Worm (Caenorhabditis elegans): ENCODE data around the gene T04C12.7.

Gene T04C12.7

DNA sequence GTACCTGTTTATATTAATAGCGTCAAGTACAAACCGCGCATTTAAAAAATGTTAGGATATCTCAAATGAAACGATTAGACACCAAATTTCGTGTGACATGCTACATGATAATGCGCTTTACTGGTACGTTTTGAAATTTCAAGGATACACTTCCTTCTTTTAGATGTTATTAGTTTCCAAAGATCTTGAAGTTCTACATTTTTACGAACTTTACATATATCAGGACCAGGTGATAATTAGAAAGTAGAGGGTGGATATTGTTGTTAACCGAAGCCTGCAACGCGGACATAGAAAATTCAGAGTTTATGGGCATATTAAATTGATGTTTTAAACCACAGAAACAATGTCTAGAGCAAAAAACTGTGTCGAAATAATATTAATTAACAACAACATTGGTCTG is 40.7 kb upstream of the T04C12.7 start:
- TF ChIP-seq nhr-237 (tag; optimal IDR thresholded peaks at IDR 0.05) = no peak
- TF ChIP-seq ztf-4 (tag; optimal IDR thresholded peaks at IDR 0.05) = no peak
- no peak for TF ChIP-seq hmg-11 (tag; optimal IDR thresholded peaks at IDR 0.05)
- TF ChIP-seq nhr-12 (tag; optimal IDR thresholded peaks at IDR 0.05) = no peak
- TF ChIP-seq nhr-28 (tag; optimal IDR thresholded peaks at IDR 0.05) = no peak
- no peak for TF ChIP-seq ceh-9 (tag; optimal IDR thresholded peaks at IDR 0.05)
- TF ChIP-seq nhr-25 (tag; optimal IDR thresholded peaks at IDR 0.05) = no peak

- TF ChIP-seq pqm-1 (tag; optimal IDR thresholded peaks at IDR 0.05) = no peak
- TF ChIP-seq nhr-76 (tag; optimal IDR thresholded peaks at IDR 0.05) = no peak
- TF ChIP-seq ztf-11 (tag; optimal IDR thresholded peaks at IDR 0.05) = no peak
- no peak for TF ChIP-seq unc-62 (GFP tag; optimal IDR thresholded peaks at IDR 0.05)
- no peak for TF ChIP-seq lin-39 (tag; optimal IDR thresholded peaks at IDR 0.05)
- no peak for TF ChIP-seq fos-1 (tag; optimal IDR thresholded peaks at IDR 0.05)
- no peak for TF ChIP-seq ceh-9 (tag; optimal IDR thresholded peaks at IDR 0.05)
- no peak for TF ChIP-seq ama-1 (optimal IDR thresholded peaks at IDR 0.05)
- TF ChIP-seq nhr-237 (tag; optimal IDR thresholded peaks at IDR 0.05) = no peak
- TF ChIP-seq nhr-67 (tag; optimal IDR thresholded peaks at IDR 0.05) = no peak
- TF ChIP-seq nhr-12 (tag; optimal IDR thresholded peaks at IDR 0.05) = no peak
- TF ChIP-seq zag-1 (tag; optimal IDR thresholded peaks at IDR 0.05) = no peak
- TF ChIP-seq lsy-12 (tag; optimal IDR thresholded peaks at IDR 0.05) = no peak
- TF ChIP-seq mdl-1 (tag; optimal IDR thresholded peaks at IDR 0.05) = no peak
- no peak for TF ChIP-seq aly-2 (tag; optimal IDR thresholded peaks at IDR 0.05)
- no peak for TF ChIP-seq nhr-25 (tag; optimal IDR thresholded peaks at IDR 0.05)
These were observed 39.2 kb upstream of the T04C12.7 start for ce11 chrV:11014758-11015157.

DNA sequence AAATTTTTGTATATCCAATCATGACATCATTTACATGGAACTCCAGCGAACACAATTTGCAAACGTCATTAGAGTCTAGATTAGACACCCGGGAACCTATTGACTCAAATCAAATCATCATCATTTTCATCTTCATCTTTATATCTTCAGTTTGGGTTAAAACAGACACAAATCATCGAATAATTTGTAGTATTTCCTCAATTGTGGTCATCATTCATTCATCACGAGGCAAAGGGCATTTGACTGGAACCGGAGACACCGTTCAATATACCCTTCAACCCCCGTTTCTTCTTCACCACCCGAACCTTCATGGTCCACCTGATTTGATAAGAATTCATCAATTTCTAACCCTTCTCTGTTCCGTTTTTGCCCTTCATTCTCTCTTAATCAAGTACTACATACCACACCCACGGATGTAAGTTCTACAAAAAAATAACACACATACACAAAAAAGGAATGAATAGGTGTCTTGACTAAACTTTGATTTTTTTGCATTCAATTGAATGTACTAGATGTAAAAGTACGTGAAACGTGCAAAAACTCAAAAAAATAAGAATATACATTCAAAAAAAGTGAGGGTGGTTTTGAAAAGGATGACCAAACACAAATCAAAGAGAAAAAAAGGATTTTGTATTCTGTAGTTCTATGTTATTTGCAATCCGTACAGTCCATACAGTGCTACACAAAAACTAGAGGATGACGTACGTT is 36.9 kb upstream of the T04C12.7 start:
- TF ChIP-seq nhr-28 (tag; optimal IDR thresholded peaks at IDR 0.05) (no peak), lin-39 (tag; optimal IDR thresholded peaks at IDR 0.05) (no peak), hmg-11 (tag; optimal IDR thresholded peaks at IDR 0.05) (no peak), lsy-12 (tag; optimal IDR thresholded peaks at IDR 0.05) (no peak), ztf-4 (tag; optimal IDR thresholded peaks at IDR 0.05) (no peak), snpc-4 (tag; optimal IDR thresholded peaks at IDR 0.05) (no peak), zag-1 (tag; optimal IDR thresholded peaks at IDR 0.05) (no peak), daf-12 (tag; optimal IDR thresholded peaks at IDR 0.05) (no peak), fos-1 (tag; optimal IDR thresholded peaks at IDR 0.05) (no peak), nhr-237 (tag; optimal IDR thresholded peaks at IDR 0.05) (no peak), pqm-1 (tag; optimal IDR thresholded peaks at IDR 0.05) (no peak), lin-15B (tag; optimal IDR thresholded peaks at IDR 0.05) (no peak), mdl-1 (tag; optimal IDR thresholded peaks at IDR 0.05) (no peak)

DNA sequence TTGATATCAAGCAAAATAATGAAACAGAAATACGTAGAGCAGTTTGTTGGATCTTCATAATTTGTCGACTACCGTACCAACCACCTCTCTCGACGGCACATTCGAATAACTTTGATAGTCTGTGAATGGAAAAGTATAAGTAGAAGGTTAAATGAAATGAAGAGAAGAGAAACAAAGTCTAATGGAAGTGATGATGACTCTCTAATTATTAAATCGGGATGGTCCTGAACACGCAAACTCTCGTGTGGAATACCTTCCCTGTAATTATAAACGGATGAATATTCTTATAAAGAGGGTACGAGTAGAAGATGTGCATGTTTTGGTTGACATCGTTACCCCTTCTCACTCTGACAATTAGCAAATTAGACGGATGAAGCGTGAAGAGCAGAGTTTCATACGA is 31.1 kb upstream of the T04C12.7 start, which contains the start of the genes C13G3.12 and hot-6:
Gene C13G3.12 (minus strand): TSS at position 101 of the 400 bp plus-strand sequence.
Gene hot-6 (minus strand): TSS at position 121 of the 400 bp plus-strand sequence.
- TF ChIP-seq mml-1 (tag; optimal IDR thresholded peaks at IDR 0.05) (no peak), eor-1 (tag; optimal IDR thresholded peaks at IDR 0.05) (no peak), hmg-11 (tag; optimal IDR thresholded peaks at IDR 0.05) (no peak), unc-62 (GFP tag; optimal IDR thresholded peaks at IDR 0.05) (no peak), lin-15B (tag; optimal IDR thresholded peaks at IDR 0.05) (no peak), ama-1 (optimal IDR thresholded peaks at IDR 0.05) (no peak), nhr-28 (tag; optimal IDR thresholded peaks at IDR 0.05) (no peak), lin-39 (tag; optimal IDR thresholded peaks at IDR 0.05) (no peak), mdl-1 (tag; optimal IDR thresholded peaks at IDR 0.05) (no peak), pha-4 (tag; optimal IDR thresholded peaks at IDR 0.05) (no peak), fkh-2 (tag; optimal IDR thresholded peaks at IDR 0.05) (no peak), egl-27 (tag; optimal IDR thresholded peaks at IDR 0.05) (no peak), nhr-43 (tag; optimal IDR thresholded peaks at IDR 0.05; ENCODE audit: poor library complexity, severe bottlenecking) (no peak), egl-5 (tag; optimal IDR thresholded peaks at IDR 0.05) (no peak)

- TF ChIP-seq nhr-77 (tag; optimal IDR thresholded peaks at IDR 0.05) (no peak), elt-2 (tag; optimal IDR thresholded peaks at IDR 0.05) (no peak), nhr-43 (tag; optimal IDR thresholded peaks at IDR 0.05; ENCODE audit: poor library complexity, severe bottlenecking) (no peak), egl-5 (tag; optimal IDR thresholded peaks at IDR 0.05) (no peak), ceh-16 (tag; optimal IDR thresholded peaks at IDR 0.05) (no peak), elt-1 (tag; optimal IDR thresholded peaks at IDR 0.05) (no peak), nhr-237 (tag; optimal IDR thresholded peaks at IDR 0.05) (no peak), tbx-2 (tag; optimal IDR thresholded peaks at IDR 0.05) (no peak), unc-62 (GFP tag; optimal IDR thresholded peaks at IDR 0.05) (no peak), R02D3.7 (tag; optimal IDR thresholded peaks at IDR 0.05) (no peak), egl-27 (tag; optimal IDR thresholded peaks at IDR 0.05) (no peak), nhr-28 (tag; optimal IDR thresholded peaks at IDR 0.05) (no peak), eor-1 (tag; optimal IDR thresholded peaks at IDR 0.05) (no peak), hmg-11 (tag; optimal IDR thresholded peaks at IDR 0.05) (no peak), nhr-11 (tag; optimal IDR thresholded peaks at IDR 0.05) (no peak)
These were observed 26.2 kb upstream of the T04C12.7 start for ce11 chrV:11027740-11028139.

Data from whole organism, L3 larva.